Fruit fly (Drosophila melanogaster) S2 (cell line): ENCODE data around the gene CG5455.

Source experiments
- CG8478 ChIP-seq: fragments of >200 bp; optimal IDR thresholded peaks from 2 replicates; lab custom pipeline; 2018
- CTCF ChIP-seq, 2 experiments: fragments of >200 bp; optimal IDR thresholded peaks; 2 replicates each; lab custom pipeline; 2018

The CG5455 gene

DNA sequence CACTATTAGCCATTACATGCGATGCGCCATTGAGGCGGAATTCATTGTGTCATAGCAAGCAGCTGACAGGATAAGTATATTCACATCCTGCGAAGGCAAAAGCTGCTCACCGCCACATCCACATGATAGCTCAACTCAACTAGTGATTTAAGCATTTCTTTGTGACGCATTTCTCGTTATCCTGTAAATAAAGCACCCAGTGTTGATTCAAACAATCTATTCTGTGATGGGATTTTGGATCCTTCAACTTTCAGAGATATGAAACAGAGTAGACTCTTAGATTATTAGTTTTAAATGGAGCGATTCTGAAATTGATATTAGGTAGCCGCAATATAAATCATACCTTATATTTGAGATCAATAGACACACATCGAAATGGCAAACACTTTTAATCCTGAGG, 12.5 kb upstream of the CG5455 start, which contains the start of gene Hex-t1:
Gene Hex-t1, plus strand, starts transcription at position 301 of the 400 bp plus-strand sequence.
- no peak for TF ChIP-seq CTCF (optimal IDR thresholded peaks at IDR 0.05; lab: Kevin White, UChicago)

DNA sequence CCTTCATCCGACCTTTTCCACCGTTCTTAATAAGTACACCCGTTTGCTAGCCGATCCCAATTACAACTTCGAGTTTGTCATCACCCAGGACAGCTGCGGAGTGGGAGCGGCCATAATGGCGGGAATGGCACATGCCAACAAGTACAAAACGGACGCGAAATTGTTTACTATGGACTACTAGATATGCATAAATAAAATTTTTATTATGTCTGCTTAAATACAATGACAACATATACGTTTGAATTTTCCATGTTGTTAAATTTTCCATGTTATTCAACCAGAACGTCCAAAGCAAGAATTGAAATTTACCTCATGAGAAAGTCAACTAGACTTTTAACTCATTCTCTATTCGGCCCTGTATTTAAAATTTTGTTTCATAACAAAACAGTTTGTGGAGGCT, 11.0 kb upstream of the CG5455 start, which contains the start of gene Hex-t2:
Gene Hex-t2, plus strand, starts transcription at position 301 of the 400 bp plus-strand sequence.
- TF ChIP-seq CG8478 (lab: Kevin White, UChicago), result no peak
- no peak for TF ChIP-seq CTCF (optimal IDR thresholded peaks at IDR 0.05; lab: Kevin White, UChicago)

DNA sequence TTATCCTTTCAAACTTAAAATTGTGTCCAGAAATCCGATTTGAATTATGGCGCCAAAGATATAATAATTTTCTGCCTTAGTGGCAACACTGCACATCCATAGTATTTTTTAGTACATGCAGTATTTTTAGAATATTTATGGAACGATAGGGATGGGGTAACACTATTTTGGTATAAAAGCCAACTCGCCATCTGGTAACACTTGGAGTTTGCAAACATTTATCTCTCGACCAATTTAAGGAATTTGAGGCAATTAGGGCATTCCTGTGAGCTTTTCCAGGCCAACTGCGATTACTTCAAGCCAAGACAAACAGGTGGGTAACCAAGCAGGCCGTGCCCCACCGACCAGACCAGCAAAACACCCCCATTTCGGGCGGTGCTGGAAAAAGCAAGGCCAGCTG, 9.0 kb upstream of the CG5455 start, which contains the start of gene CG5447:
Gene CG5447, plus strand, starts transcription at position 190 of the 400 bp plus-strand sequence.
- TF ChIP-seq CG8478 (lab: Kevin White, UChicago) (no peak), CTCF (optimal IDR thresholded peaks at IDR 0.05; lab: Kevin White, UChicago) (no peak)

DNA sequence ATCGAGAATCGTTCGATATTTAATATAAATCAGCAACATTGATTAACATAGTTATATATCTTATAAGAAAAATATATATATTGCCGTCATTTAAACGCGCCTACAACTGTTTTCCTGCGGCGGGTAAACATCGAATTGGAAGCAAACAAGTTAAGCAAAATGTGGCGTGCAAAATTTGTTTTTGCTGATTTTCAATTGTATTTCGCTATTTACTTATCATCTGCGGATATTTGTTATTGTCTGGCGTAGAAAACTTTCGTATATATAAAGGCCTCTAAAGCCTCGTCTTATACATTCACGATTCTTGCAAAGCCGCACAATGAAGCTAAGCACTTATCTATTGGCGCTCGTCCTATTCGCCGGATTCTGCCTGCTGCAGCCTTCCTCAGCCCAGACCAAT, 6.8 kb upstream of the CG5455 start, which contains the start of gene CG43117:
Gene CG43117, plus strand, starts transcription at position 301 of the 400 bp plus-strand sequence.
- TF ChIP-seq CG8478 (lab: Kevin White, UChicago), result no peak
- TF ChIP-seq CTCF (optimal IDR thresholded peaks at IDR 0.05; lab: Kevin White, UChicago), result no peak

DNA sequence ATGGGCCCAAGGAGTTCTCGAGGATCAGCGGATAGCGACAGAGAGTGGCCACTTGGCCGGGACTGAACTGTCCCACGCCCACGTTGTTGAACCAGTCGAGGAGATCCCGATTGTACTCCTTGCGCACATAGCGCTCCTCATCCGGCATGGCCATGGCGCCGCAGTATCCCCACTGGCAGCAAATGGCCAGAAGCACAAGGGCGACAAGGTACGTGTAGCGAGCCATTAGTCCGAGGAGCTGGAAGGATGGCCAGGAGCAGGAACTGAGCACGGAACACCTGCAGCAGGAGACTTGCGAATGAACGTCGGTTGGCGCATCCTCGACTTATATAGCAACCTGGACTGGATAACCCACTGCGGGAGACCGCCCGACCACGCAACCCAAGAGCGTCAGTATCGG, 5.5 kb upstream of the CG5455 start, which contains the start of gene Pdf:
Gene Pdf, minus strand, starts transcription at position 304 of the 400 bp plus-strand sequence.
- TF ChIP-seq CTCF (optimal IDR thresholded peaks at IDR 0.05; lab: Kevin White, UChicago) (no peak), CG8478 (lab: Kevin White, UChicago) (no peak)

DNA sequence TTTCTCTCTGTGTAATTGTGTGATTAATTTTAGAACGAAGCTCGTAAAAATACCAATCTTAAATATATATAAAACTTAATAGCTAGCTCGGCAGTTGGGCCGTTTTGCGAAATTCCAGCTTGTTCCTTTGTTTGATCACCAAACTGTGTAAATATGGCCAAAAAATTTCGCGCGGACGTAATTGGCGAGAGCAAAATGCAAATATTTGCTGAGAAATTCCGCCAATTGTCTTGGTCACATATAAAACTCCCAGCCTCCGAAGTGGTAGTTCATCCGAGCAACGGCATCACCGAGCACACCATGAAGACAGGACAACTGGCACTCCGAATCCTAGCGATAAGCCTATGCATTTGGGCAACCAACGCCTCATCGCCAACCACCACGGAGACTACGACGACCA, 4.8 kb upstream of the CG5455 start, which contains the start of gene CG14237:
Gene CG14237, plus strand, starts transcription at position 301 of the 400 bp plus-strand sequence.
- TF ChIP-seq CTCF (optimal IDR thresholded peaks at IDR 0.05; lab: Kevin White, UChicago) (no peak), CG8478 (lab: Kevin White, UChicago) (no peak)

DNA sequence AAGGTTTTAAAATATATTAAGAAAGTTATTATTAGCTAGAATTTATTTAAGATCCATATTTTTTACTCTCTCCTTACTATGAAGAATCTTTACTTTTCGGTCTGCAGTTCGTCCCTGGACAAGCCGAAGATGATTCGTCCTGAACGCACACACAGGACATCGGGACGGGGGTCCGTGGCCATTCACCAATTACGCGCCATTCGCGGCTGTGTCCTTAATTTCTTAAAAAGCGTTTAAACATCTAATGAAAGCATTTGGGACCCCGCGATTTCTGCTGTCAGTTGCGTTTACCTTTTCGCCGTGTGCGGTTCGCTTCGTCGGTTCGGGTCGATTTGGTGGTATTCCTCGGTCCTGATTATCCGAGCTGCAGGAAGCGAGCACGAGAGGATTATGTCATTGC, 3.4 kb upstream of the CG5455 start, which contains the start of gene CG14238:
Gene CG14238, plus strand, starts transcription at position 301 of the 400 bp plus-strand sequence.
- TF ChIP-seq CG8478 (lab: Kevin White, UChicago), result no peak

DNA sequence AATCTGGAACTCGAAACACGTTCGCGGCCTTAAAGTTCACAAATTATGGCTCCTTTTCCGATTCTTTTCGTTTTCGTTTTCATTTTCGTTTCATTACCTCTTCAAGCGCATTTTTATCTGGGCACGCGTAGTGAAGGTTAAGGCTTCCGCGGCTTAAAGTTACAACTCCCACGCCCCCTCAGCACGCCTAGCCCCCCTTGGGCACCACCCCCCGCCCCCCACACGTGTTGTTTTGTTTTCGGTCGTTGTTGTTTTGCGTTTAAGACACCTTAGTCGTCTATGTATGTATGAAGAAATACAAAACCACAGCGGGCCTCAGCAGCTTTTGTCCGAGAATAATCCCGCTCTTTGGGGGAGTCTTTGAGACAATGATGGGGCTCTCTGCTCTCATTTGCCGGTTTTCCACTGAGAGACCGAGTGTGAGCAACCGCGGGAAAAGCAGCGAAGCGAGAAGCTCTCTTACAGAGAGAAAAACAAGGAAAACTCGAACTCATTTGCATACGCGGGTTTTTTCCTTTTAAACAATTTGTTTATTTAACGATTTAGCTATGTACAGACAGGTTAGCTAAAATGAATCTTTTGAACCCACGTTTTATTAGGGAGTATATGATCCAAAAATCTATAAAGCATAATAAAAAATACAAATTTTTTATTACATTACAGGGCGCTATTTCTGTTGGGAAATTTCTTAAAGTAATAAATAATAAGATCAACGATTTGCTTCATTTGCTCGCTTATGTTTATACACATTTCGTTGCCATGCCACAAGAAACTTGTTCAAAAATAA, 1.0 kb downstream of the CG5455 start:
- TF ChIP-seq CG8478 (lab: Kevin White, UChicago), result no peak
- no peak for TF ChIP-seq CTCF (optimal IDR thresholded peaks at IDR 0.05; lab: Kevin White, UChicago)

DNA sequence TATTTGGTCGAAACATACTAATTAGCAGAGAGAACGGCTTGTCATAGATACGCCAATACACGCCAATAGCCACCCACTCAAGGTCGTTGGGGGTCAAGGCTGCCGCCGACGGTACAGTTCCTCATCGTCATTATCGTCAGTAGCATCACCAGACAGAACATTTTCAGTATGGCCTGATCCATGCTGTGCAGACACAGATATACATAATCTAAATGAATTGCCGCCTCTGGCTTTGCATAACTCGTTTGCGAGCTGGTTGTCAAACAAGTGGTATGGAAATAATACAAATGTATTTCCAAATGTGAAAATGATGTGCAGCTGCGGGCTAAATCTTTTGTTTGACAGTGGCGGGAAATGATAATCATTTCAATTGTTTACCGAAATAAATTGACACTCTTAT, 1.8 kb downstream of the CG5455 start:
- TF ChIP-seq CG8478 (lab: Kevin White, UChicago) (no peak), CTCF (optimal IDR thresholded peaks at IDR 0.05; lab: Kevin White, UChicago) (no peak)

DNA sequence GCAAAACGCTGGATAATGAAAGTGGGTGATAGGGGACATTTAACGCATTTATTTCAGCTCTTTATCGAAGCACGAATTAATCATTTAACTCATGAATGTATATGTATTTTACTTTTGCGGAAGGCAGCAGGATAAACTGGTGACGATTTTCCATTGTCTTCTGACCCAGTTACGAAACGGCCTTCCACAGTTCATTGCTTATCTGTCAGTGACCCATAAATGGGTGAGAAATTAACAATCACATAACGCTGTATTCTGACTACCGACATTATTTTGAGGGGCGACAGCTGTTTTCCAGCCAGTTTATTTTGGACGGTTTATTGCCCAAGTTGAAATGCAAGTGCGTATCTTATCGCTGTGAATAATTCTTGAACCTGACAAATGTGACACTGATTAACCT, 2.2 kb downstream of the CG5455 start:
- TF ChIP-seq CG8478 (lab: Kevin White, UChicago), result no peak
- no peak for TF ChIP-seq CTCF (optimal IDR thresholded peaks at IDR 0.05; lab: Kevin White, UChicago)

DNA sequence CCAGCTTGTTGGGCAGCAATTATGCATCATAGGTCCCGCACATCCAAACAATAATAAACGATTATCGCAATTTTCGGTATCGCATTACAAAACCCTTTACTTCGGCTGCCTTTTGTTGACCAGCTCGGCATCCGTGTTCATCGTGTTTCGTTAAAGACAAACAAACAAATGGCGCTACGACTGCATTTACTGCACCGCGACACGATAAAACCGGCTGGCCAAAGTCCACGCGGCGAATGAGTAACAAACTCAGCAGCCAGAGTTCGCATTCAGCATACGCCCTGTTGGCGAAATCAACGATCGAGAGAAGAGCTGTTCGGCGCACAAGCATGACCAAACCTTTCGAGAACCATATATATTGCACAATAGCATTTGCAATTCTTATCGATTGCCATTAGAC, 3.0 kb downstream of the CG5455 start:
- TF ChIP-seq CG8478 (lab: Kevin White, UChicago), result no peak
- TF ChIP-seq CTCF (optimal IDR thresholded peaks at IDR 0.05; lab: Kevin White, UChicago), result no peak

DNA sequence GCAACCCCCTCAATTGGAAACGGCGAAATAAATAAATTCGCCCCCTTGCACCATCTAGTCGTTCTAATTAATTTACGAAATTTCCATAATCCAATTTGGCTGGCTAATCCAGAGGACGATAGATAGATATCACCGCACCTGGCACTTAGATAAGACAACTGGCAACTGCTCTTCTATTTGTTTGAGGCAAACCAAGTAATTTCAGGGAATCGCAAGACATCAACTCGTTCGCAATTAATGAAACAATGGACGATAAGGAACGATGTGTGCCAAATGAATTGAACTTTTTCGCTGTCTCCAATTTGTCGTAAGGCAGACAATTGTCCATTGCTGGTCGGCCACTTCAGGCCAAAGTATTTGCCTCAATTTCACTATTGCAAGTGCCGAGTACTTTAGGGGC, 3.8 kb downstream of the CG5455 start:
- no peak for TF ChIP-seq CG8478 (lab: Kevin White, UChicago)
- no peak for TF ChIP-seq CTCF (optimal IDR thresholded peaks at IDR 0.05; lab: Kevin White, UChicago)

DNA sequence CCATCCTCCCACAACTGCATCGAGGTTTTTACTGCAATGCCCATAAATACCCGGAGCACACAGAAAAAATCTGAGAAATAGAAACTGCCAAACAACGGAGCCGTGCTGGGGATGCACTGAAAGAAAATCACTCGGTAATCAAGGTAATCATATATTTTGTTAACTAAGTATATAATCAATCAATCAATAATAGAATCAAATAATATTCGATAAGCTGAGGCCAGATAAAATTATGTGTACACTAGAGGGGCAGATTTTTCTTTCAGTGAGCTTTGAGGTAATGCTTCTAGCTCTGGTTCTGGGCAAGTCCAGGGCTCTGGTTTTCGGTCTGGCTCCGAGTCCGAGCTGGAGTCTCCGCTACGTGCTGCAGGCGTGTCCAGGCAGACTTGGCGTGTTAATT, 16.7 kb downstream of the CG5455 start:
- TF ChIP-seq CTCF (optimal IDR thresholded peaks at IDR 0.05; lab: Kevin White, UChicago) (no peak), CG8478 (lab: Kevin White, UChicago) (no peak)

DNA sequence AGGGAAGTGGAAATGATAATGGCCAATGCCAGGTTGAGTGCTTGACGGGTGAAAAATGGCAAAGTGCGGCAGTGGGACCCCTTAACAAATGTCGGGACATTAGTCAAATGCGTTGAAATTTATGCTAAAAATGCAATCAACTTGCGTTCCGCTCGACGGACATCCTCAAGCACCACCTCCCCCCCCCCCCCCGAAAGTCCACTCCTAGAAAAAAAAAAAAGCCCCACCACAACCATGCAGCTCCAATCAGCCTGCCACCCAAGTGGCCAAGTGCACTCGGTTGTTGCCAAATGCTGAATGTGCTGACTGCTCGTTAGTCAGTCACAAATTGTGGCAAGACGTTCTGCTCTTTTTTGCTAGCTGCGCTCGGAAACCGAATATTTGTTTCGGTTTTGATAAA, 17.3 kb downstream of the CG5455 start:
- no peak for TF ChIP-seq CG8478 (lab: Kevin White, UChicago)

DNA sequence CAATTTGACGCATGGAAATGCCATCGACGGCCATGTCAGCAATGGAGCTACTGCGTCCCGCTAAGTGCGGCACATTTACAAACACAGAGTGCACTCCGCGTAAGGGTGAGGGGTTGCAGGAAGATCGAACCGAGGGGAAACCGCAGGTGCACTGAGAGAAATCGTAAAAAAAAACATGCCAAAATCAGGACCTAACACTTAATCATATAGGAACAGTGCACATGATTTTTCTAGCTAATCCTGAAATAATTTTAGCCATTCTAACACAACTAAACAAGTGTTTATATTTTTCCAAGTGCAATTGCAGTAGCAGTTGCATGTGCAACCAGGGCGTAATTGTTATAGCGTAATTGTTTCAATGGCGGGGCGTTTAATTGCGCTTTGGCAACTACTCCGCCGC, 17.9 kb downstream of the CG5455 start:
- TF ChIP-seq CG8478 (lab: Kevin White, UChicago) (no peak), CTCF (optimal IDR thresholded peaks at IDR 0.05; lab: Kevin White, UChicago) (no peak)

DNA sequence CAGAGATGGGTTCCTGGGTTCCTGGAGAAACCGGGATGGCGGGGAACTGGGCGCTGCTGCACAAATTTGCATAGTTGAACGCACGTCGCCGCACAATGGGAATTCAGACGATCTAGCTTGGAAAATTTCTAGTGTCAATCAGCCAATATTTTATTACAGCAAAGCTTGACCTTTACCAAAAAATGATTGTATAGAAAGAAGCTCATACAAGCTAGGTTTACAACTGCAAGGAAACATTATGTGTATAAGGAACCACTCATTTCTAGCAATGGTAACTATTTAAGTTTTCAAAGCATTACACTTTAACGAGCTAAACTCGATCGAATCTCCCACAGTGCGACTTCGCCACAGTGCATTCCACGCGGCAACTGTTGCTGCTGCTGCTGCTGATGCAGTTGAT, 19.0 kb downstream of the CG5455 start:
- no peak for TF ChIP-seq CG8478 (lab: Kevin White, UChicago)
- TF ChIP-seq CTCF (optimal IDR thresholded peaks at IDR 0.05; lab: Kevin White, UChicago), result no peak
